Fruit fly (Drosophila melanogaster) whole organism, adult: ENCODE results near the gene CG43342.

Experiments
- CG14711 ChIP-seq: fragments of 200-800 bp; sonication (Bioruptor generic); optimal IDR thresholded peaks from 2 replicates; lab custom pipeline; 2018; ENCODE audit warnings: missing biosample characterization, mild to moderate bottlenecking, missing genetic modification characterization, moderate library complexity
- CG33017 ChIP-seq: fragments of 200-800 bp; sonication (Bioruptor generic); optimal IDR thresholded peaks from 2 replicates; lab custom pipeline; 2018; ENCODE audit warnings: missing biosample characterization, mild to moderate bottlenecking, missing genetic modification characterization, moderate library complexity
- CG5204 ChIP-seq: fragments of 200-800 bp; sonication (Bioruptor generic); optimal IDR thresholded peaks from 2 replicates; lab custom pipeline; 2016; ENCODE audit warnings: missing biosample characterization, missing genetic modification characterization
- CG7101 ChIP-seq: fragments of 200-800 bp; sonication (Bioruptor generic); optimal IDR thresholded peaks from 2 replicates; lab custom pipeline; 2018; ENCODE audit warnings: missing biosample characterization, mild to moderate bottlenecking, missing genetic modification characterization, moderate library complexity
- Crg-1 ChIP-seq: fragments of 200-800 bp; sonication (Bioruptor generic); optimal IDR thresholded peaks from 2 replicates; lab custom pipeline; 2016; ENCODE audit warnings: missing biosample characterization, missing genetic modification characterization
- Hr96 ChIP-seq: fragments of 200-800 bp; sonication (Bioruptor generic); optimal IDR thresholded peaks from 2 replicates; lab custom pipeline; 2016; ENCODE audit warnings: missing biosample characterization, missing genetic modification characterization
- Mnt ChIP-seq: fragments of 200-800 bp; sonication (Bioruptor generic); optimal IDR thresholded peaks from 2 replicates; lab custom pipeline; 2016; ENCODE audit warnings: missing biosample characterization, mild to moderate bottlenecking, missing genetic modification characterization
- bab1 ChIP-seq: fragments of 200-800 bp; sonication (Bioruptor generic); optimal IDR thresholded peaks from 3 replicates; lab custom pipeline; 2019; ENCODE audit warnings: missing biosample characterization, mild to moderate bottlenecking, missing genetic modification characterization, moderate library complexity
- ovo ChIP-seq: fragments of 200-800 bp; sonication (Bioruptor generic); optimal IDR thresholded peaks from 2 replicates; lab custom pipeline; 2016; ENCODE audit warnings: missing biosample characterization, missing genetic modification characterization
- pad ChIP-seq: fragments of 200-800 bp; sonication (Bioruptor generic); optimal IDR thresholded peaks from 3 replicates; lab custom pipeline; 2017; ENCODE audit warnings: missing biosample characterization, missing genetic modification characterization, mild to moderate bottlenecking, moderate library complexity, missing genetic modification reagents

dm6 chr3R:22402355-22402754 is 21.2 kb downstream of the CG43342 start, which contains the start of gene CG13856:
- TF ChIP-seq Crg-1 (GFP tag; lab: Kevin White, UChicago) (no peak), Mnt (GFP tag; lab: Kevin White, UChicago) (no peak), CG14711 (tag; lab: Kevin White, UChicago) (no peak), ovo (GFP tag; lab: Kevin White, UChicago) (no peak), pad (no peak), Hr96 (GFP tag; lab: Kevin White, UChicago) (no peak), CG7101 (tag; lab: Kevin White, UChicago) (no peak), CG5204 (GFP tag; lab: Kevin White, UChicago) (no peak), CG33017 (tag; lab: Kevin White, UChicago) (no peak), bab1 (GFP tag; lab: Kevin White, UChicago) (no peak)
